Worm (Caenorhabditis elegans) whole organism, L3 larva: ENCODE results near the gene Y53F4B.12.

Experiments used
- R02D3.7 ChIP-seq: fragments of 150-350 bp; optimal IDR thresholded peaks from 2 replicates; lab custom pipeline; 2014; ENCODE audit warnings: missing biosample characterization, missing genetic modification characterization
- ZK546.5 ChIP-seq: sonication (generic microtip); optimal IDR thresholded peaks from 2 replicates; lab custom pipeline; 2017; ENCODE audit warnings: missing biosample characterization, missing genetic modification characterization
- aly-2 ChIP-seq: fragments of 150-350 bp; optimal IDR thresholded peaks from 2 replicates; lab custom pipeline; 2014; ENCODE audit warnings: missing biosample characterization, missing genetic modification characterization
- ama-1 ChIP-seq: fragments of 150-350 bp; optimal IDR thresholded peaks from 2 replicates; lab custom pipeline; 2018
- ceh-16 ChIP-seq: sonication (generic microtip); optimal IDR thresholded peaks from 2 replicates; lab custom pipeline; 2017; ENCODE audit warnings: missing biosample characterization, missing genetic modification characterization
- ceh-28 ChIP-seq: fragments of 150-350 bp; optimal IDR thresholded peaks from 2 replicates; lab custom pipeline; 2014; ENCODE audit warnings: missing biosample characterization, missing genetic modification reagents, missing genetic modification characterization
- ceh-82 ChIP-seq: fragments of 150-350 bp; optimal IDR thresholded peaks from 2 replicates; lab custom pipeline; 2014; ENCODE audit warnings: missing biosample characterization, missing genetic modification characterization
- ceh-9 ChIP-seq: sonication (generic microtip); optimal IDR thresholded peaks from 2 replicates; lab custom pipeline; 2018; ENCODE audit warnings: missing biosample characterization, missing genetic modification characterization
- daf-12 ChIP-seq: fragments of 150-350 bp; optimal IDR thresholded peaks from 2 replicates; lab custom pipeline; 2014; ENCODE audit warnings: missing biosample characterization, missing genetic modification reagents, missing genetic modification characterization
- egl-27 ChIP-seq: sonication (generic microtip); optimal IDR thresholded peaks from 4 replicates; lab custom pipeline; 2017; ENCODE audit warnings: missing biosample characterization, missing genetic modification reagents, missing genetic modification characterization
- egl-5 ChIP-seq: fragments of 150-350 bp; optimal IDR thresholded peaks from 2 replicates; lab custom pipeline; 2017; ENCODE audit warnings: missing biosample characterization, missing genetic modification reagents, missing genetic modification characterization, inconsistent platforms
- elt-1 ChIP-seq: fragments of 150-350 bp; optimal IDR thresholded peaks from 2 replicates; lab custom pipeline; 2014; ENCODE audit warnings: missing biosample characterization, missing genetic modification characterization
- elt-2 ChIP-seq: sonication (generic microtip); optimal IDR thresholded peaks from 2 replicates; lab custom pipeline; 2016; ENCODE audit warnings: missing genetic modification reagents, mild to moderate bottlenecking, missing genetic modification characterization, missing compliant biosample characterization
- elt-3 ChIP-seq, 3 experiments: fragments of 150-350 bp in 1 of 3; sonication (generic microtip) in 2 of 3; optimal IDR thresholded peaks; 2 replicates in 2 of 3; 4 replicates in 1 of 3; lab custom pipeline; 2014 to 2017; ENCODE audit warnings: missing biosample characterization in 3 of 3, missing genetic modification characterization in 3 of 3
- eor-1 ChIP-seq, 2 experiments: fragments of 150-350 bp; optimal IDR thresholded peaks; 2 replicates each; lab custom pipeline; 2014 to 2018; ENCODE audit warnings: missing biosample characterization in 2 of 2, missing genetic modification characterization in 2 of 2
- fkh-10 ChIP-seq: sonication (generic microtip); optimal IDR thresholded peaks from 2 replicates; lab custom pipeline; 2017; ENCODE audit warnings: missing biosample characterization, missing genetic modification reagents, missing genetic modification characterization
- fkh-2 ChIP-seq: fragments of 150-350 bp; optimal IDR thresholded peaks from 2 replicates; lab custom pipeline; 2014; ENCODE audit warnings: missing biosample characterization, missing genetic modification reagents, missing genetic modification characterization
- fos-1 ChIP-seq: fragments of 150-350 bp; optimal IDR thresholded peaks from 2 replicates; lab custom pipeline; 2014; ENCODE audit warnings: missing biosample characterization, missing genetic modification characterization
- hmg-11 ChIP-seq: sonication (generic microtip); optimal IDR thresholded peaks from 2 replicates; lab custom pipeline; 2016; ENCODE audit warnings: missing genetic modification characterization, missing compliant biosample characterization
- jun-1 ChIP-seq: fragments of 150-350 bp; optimal IDR thresholded peaks from 2 replicates; lab custom pipeline; 2014; ENCODE audit warnings: missing biosample characterization, missing genetic modification reagents, missing genetic modification characterization
- lin-15B ChIP-seq: fragments of 150-350 bp; optimal IDR thresholded peaks from 2 replicates; lab custom pipeline; 2014; ENCODE audit warnings: missing biosample characterization, missing genetic modification characterization
- lin-39 ChIP-seq: fragments of 150-350 bp; optimal IDR thresholded peaks from 2 replicates; lab custom pipeline; 2018; ENCODE audit warnings: missing biosample characterization, missing genetic modification reagents, missing genetic modification characterization
- lsy-12 ChIP-seq: sonication (generic microtip); optimal IDR thresholded peaks from 2 replicates; lab custom pipeline; 2016; ENCODE audit warnings: mild to moderate bottlenecking, missing genetic modification characterization, missing compliant biosample characterization
- mdl-1 ChIP-seq: fragments of 150-350 bp; optimal IDR thresholded peaks from 2 replicates; lab custom pipeline; 2014; ENCODE audit warnings: missing biosample characterization, missing genetic modification characterization
- mml-1 ChIP-seq: fragments of 150-350 bp; sonication (generic microtip); optimal IDR thresholded peaks from 3 replicates; lab custom pipeline; 2014; ENCODE audit warnings: missing biosample characterization, missing genetic modification characterization
- nfya-1 ChIP-seq: sonication (generic microtip); optimal IDR thresholded peaks from 2 replicates; lab custom pipeline; 2017; ENCODE audit warnings: missing genetic modification characterization, mild to moderate bottlenecking, missing compliant biosample characterization, antibody characterized with exemption, moderate library complexity; ENCODE audit not compliant: insufficient read depth
- nhr-11 ChIP-seq: fragments of 150-350 bp; optimal IDR thresholded peaks from 2 replicates; lab custom pipeline; 2014; ENCODE audit warnings: missing biosample characterization, missing genetic modification characterization
- nhr-12 ChIP-seq: fragments of 150-350 bp; optimal IDR thresholded peaks from 2 replicates; lab custom pipeline; 2014; ENCODE audit warnings: missing biosample characterization, missing genetic modification characterization
- nhr-23 ChIP-seq: fragments of 150-350 bp; optimal IDR thresholded peaks from 2 replicates; lab custom pipeline; 2014; ENCODE audit warnings: missing biosample characterization, missing genetic modification reagents, missing genetic modification characterization
- nhr-237 ChIP-seq: fragments of 150-350 bp; optimal IDR thresholded peaks from 2 replicates; lab custom pipeline; 2014; ENCODE audit warnings: missing biosample characterization, missing genetic modification characterization
- nhr-25 ChIP-seq: sonication (generic microtip); optimal IDR thresholded peaks from 2 replicates; lab custom pipeline; 2017; ENCODE audit warnings: missing biosample characterization, missing genetic modification characterization
- nhr-28 ChIP-seq: fragments of 150-350 bp; optimal IDR thresholded peaks from 2 replicates; lab custom pipeline; 2014; ENCODE audit warnings: missing biosample characterization, missing genetic modification characterization
- nhr-43 ChIP-seq: sonication (generic microtip); optimal IDR thresholded peaks from 2 replicates; lab custom pipeline; 2016; ENCODE audit warnings: mild to moderate bottlenecking, missing genetic modification characterization, missing compliant biosample characterization; ENCODE audit not compliant: poor library complexity, severe bottlenecking
- nhr-67 ChIP-seq: fragments of 150-350 bp; optimal IDR thresholded peaks from 2 replicates; lab custom pipeline; 2014; ENCODE audit warnings: missing biosample characterization, missing genetic modification characterization
- nhr-76 ChIP-seq: fragments of 150-350 bp; sonication (generic microtip); optimal IDR thresholded peaks from 5 replicates; lab custom pipeline; 2014; ENCODE audit warnings: missing biosample characterization, missing genetic modification characterization
- nhr-77 ChIP-seq: fragments of 150-350 bp; optimal IDR thresholded peaks from 2 replicates; lab custom pipeline; 2014; ENCODE audit warnings: missing biosample characterization, missing genetic modification characterization
- pha-4 ChIP-seq: fragments of 150-350 bp; optimal IDR thresholded peaks from 2 replicates; lab custom pipeline; 2014; ENCODE audit warnings: missing biosample characterization, missing genetic modification reagents, missing genetic modification characterization
- pqm-1 ChIP-seq: fragments of 150-350 bp; optimal IDR thresholded peaks from 2 replicates; lab custom pipeline; 2017; ENCODE audit warnings: missing biosample characterization, missing genetic modification characterization, inconsistent platforms
- sea-2 ChIP-seq: fragments of 150-350 bp; sonication (generic microtip); optimal IDR thresholded peaks from 4 replicates; lab custom pipeline; 2014; ENCODE audit warnings: missing biosample characterization, missing genetic modification reagents, missing genetic modification characterization
- skn-1 ChIP-seq: fragments of 150-350 bp; optimal IDR thresholded peaks from 2 replicates; lab custom pipeline; 2014; ENCODE audit warnings: missing biosample characterization, missing genetic modification characterization
- snpc-4 ChIP-seq: fragments of 150-350 bp; optimal IDR thresholded peaks from 2 replicates; lab custom pipeline; 2014; ENCODE audit warnings: missing biosample characterization, missing genetic modification characterization
- tbx-2 ChIP-seq: sonication (generic microtip); optimal IDR thresholded peaks from 2 replicates; lab custom pipeline; 2016; ENCODE audit warnings: mild to moderate bottlenecking, missing genetic modification characterization, missing compliant biosample characterization
- unc-39 ChIP-seq: sonication (generic microtip); optimal IDR thresholded peaks from 4 replicates; lab custom pipeline; 2017; ENCODE audit warnings: missing biosample characterization, missing genetic modification characterization
- unc-62 ChIP-seq: fragments of 150-350 bp; sonication (generic microtip); optimal IDR thresholded peaks from 4 replicates; lab custom pipeline; 2014; ENCODE audit warnings: missing biosample characterization, missing genetic modification reagents, missing genetic modification characterization
- zag-1 ChIP-seq: fragments of 150-350 bp; optimal IDR thresholded peaks from 2 replicates; lab custom pipeline; 2014; ENCODE audit warnings: missing biosample characterization, missing genetic modification characterization
- ztf-11 ChIP-seq: fragments of 150-350 bp; optimal IDR thresholded peaks from 2 replicates; lab custom pipeline; 2014; ENCODE audit warnings: missing biosample characterization, missing genetic modification characterization
- ztf-4 ChIP-seq: fragments of 150-350 bp; optimal IDR thresholded peaks from 2 replicates; lab custom pipeline; 2014; ENCODE audit warnings: missing biosample characterization, missing genetic modification characterization

The Y53F4B.12 gene

DNA sequence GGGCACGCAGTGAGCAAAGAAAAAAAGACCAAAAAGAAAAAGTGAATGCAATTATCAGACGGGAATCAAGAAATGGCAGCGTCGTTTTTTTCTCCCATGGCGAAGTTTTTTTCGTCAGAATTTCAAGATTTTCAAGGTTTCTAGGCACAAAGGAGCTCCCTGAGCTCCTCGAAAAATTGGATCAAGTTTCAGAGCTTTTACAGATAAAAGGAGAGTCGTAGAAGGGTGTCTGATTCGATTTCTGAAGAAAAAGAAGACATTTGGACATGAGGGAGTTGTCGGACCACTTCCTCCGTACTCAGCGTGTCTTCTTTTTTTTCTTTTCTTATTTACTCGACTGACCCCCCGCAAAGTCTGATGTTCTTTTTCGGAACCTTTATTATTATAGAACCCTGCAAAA is 3.4 kb upstream of the Y53F4B.12 start:
- TF ChIP-seq nfya-1 (tag; lab: Kevin White, UChicago) (no peak), fkh-10 (GFP tag; lab: Kevin White, UChicago) (peak; percentile 23), unc-39 (tag; lab: Kevin White, UChicago) (no peak), ceh-16 (tag; lab: Kevin White, UChicago) (no peak), mdl-1 (tag; lab: Kevin White, UChicago) (no peak)

ce11 chrII:15025100-15025499 is 6.1 kb downstream of the Y53F4B.12 start:
- TF ChIP-seq lin-15B (tag; lab: Kevin White, UChicago) = peak; percentile 13
- no peak for TF ChIP-seq egl-27 (tag; lab: Kevin White, UChicago)
- TF ChIP-seq, all 47 proteins: peak for 1

ce11 chrII:15025599-15026164 is 6.7 kb downstream of the Y53F4B.12 start, which contains the start of gene cmtr-1:
cmtr-1 (plus strand) TSS chrII:15026114.
- TF ChIP-seq ceh-28 (tag; lab: Kevin White, UChicago) = peak; percentile 85
- TF ChIP-seq nhr-43 (tag; lab: Kevin White, UChicago) = peak; percentile 96
- peak; percentile 92 for TF ChIP-seq nfya-1 (tag; lab: Kevin White, UChicago)
- no peak for TF ChIP-seq nhr-12
- no peak for TF ChIP-seq ceh-16 (tag; lab: Kevin White, UChicago)
- TF ChIP-seq unc-39 (tag; lab: Kevin White, UChicago) = no peak
- TF ChIP-seq tbx-2 (tag; lab: Kevin White, UChicago) = peak; percentile 93
- TF ChIP-seq elt-3 (tag; optimal IDR thresholded peaks at IDR 0.05; lab: Kevin White, UChicago) = peak in 1 of 3 experiments; percentile 10
- TF ChIP-seq ama-1 = peak; percentile 92
- TF ChIP-seq nhr-76 (tag; lab: Kevin White, UChicago) = peak; percentile 49
- peak; percentile 88 for TF ChIP-seq jun-1
- TF ChIP-seq elt-1 (tag; lab: Kevin White, UChicago) = peak; percentile 38
- peak; percentile 100 for TF ChIP-seq snpc-4 (tag; lab: Kevin White, UChicago)
- TF ChIP-seq mml-1 (tag; lab: Kevin White, UChicago) = no peak
- peak; percentile 97 for TF ChIP-seq nhr-23
- peak; percentile 95 for TF ChIP-seq nhr-77
- TF ChIP-seq nhr-25 (tag; lab: Kevin White, UChicago) = peak; percentile 98
- peak; percentile 88 for TF ChIP-seq fkh-10 (GFP tag; lab: Kevin White, UChicago)
- TF ChIP-seq eor-1 (tag; optimal IDR thresholded peaks at IDR 0.05; lab: Kevin White, UChicago) = peak in 1 of 2 experiments; percentile 13
- TF ChIP-seq elt-2 (tag; lab: Kevin White, UChicago) = peak; percentile 80
- peak; percentile 96 for TF ChIP-seq lin-39 (tag; lab: Kevin White, UChicago)
- peak; percentile 62 for TF ChIP-seq ztf-4 (tag; lab: Kevin White, UChicago)
- peak; percentile 59 for TF ChIP-seq nhr-28 (tag; lab: Kevin White, UChicago)
- TF ChIP-seq R02D3.7 (tag; lab: Kevin White, UChicago) = peak; percentile 80
- no peak for TF ChIP-seq daf-12 (tag; lab: Kevin White, UChicago)
- TF ChIP-seq unc-62 (GFP tag; lab: Kevin White, UChicago) = peak; percentile 47
- peak; percentile 26 for TF ChIP-seq zag-1 (tag; lab: Kevin White, UChicago)
- TF ChIP-seq ztf-11 (tag; lab: Kevin White, UChicago) = no peak
- peak; percentile 86 for TF ChIP-seq pqm-1
- peak; percentile 75 for TF ChIP-seq aly-2
- peak; percentile 97 for TF ChIP-seq pha-4
- peak; percentile 88 for TF ChIP-seq ceh-82
- TF ChIP-seq lin-15B (tag; lab: Kevin White, UChicago) = peak; percentile 92
- peak; percentile 94 for TF ChIP-seq lsy-12 (tag; lab: Kevin White, UChicago)
- no peak for TF ChIP-seq sea-2 (GFP tag; lab: Kevin White, UChicago)
- no peak for TF ChIP-seq ceh-9 (tag; lab: Kevin White, UChicago)
- peak; percentile 68 for TF ChIP-seq fos-1 (tag; lab: Kevin White, UChicago)
- peak; percentile 74 for TF ChIP-seq egl-27 (tag; lab: Kevin White, UChicago)
- peak; percentile 52 for TF ChIP-seq nhr-67 (tag; lab: Kevin White, UChicago)
- TF ChIP-seq hmg-11 (tag; lab: Kevin White, UChicago) = peak; percentile 99
- peak; percentile 90 for TF ChIP-seq skn-1
- peak; percentile 4 for TF ChIP-seq mdl-1 (tag; lab: Kevin White, UChicago)
- TF ChIP-seq egl-5 (tag; lab: Kevin White, UChicago) = peak; percentile 90
- TF ChIP-seq fkh-2 (tag; lab: Kevin White, UChicago) = no peak
- no peak for TF ChIP-seq nhr-11 (tag; lab: Kevin White, UChicago)
- no peak for TF ChIP-seq ZK546.5 (tag; lab: Kevin White, UChicago)
- TF ChIP-seq nhr-237 (tag; lab: Kevin White, UChicago) = no peak
